Fruit fly (Drosophila melanogaster) whole organism, pupa: ENCODE data around the gene sgg.

Experiments
- CG15710 ChIP-seq: fragments of 200-800 bp; sonication (Bioruptor generic); optimal IDR thresholded peaks from 2 replicates; lab custom pipeline; 2018; ENCODE audit warnings: missing biosample characterization, mild to moderate bottlenecking, missing genetic modification characterization, moderate library complexity
- CG8159 ChIP-seq: fragments of 200-800 bp; sonication (Bioruptor generic); optimal IDR thresholded peaks from 3 replicates; lab custom pipeline; 2018; ENCODE audit warnings: missing biosample characterization, mild to moderate bottlenecking, missing genetic modification characterization, moderate library complexity
- D1 ChIP-seq: fragments of 200-800 bp; sonication (Bioruptor generic); optimal IDR thresholded peaks from 2 replicates; lab custom pipeline; 2018; ENCODE audit warnings: missing biosample characterization, mild to moderate bottlenecking, missing genetic modification characterization, moderate library complexity
- Pif1A ChIP-seq: fragments of 200-800 bp; sonication (Bioruptor generic); optimal IDR thresholded peaks from 3 replicates; lab custom pipeline; 2016; ENCODE audit warnings: missing biosample characterization, missing genetic modification characterization
- Pif1B ChIP-seq: fragments of 200-800 bp; sonication (Bioruptor generic); optimal IDR thresholded peaks from 3 replicates; lab custom pipeline; 2016; ENCODE audit warnings: missing biosample characterization, missing genetic modification characterization
- Snoo ChIP-seq: fragments of 200-800 bp; sonication (Bioruptor generic); optimal IDR thresholded peaks from 3 replicates; lab custom pipeline; 2017; ENCODE audit warnings: missing biosample characterization, mild to moderate bottlenecking, missing genetic modification characterization, inconsistent platforms
- fd96Ca ChIP-seq: fragments of 200-800 bp; sonication (Bioruptor generic); IDR thresholded peaks from 3 replicates; pipeline ENCODE4 v1.3.6; 2022; ENCODE audit warnings: missing biosample characterization, missing genetic modification characterization

DNA sequence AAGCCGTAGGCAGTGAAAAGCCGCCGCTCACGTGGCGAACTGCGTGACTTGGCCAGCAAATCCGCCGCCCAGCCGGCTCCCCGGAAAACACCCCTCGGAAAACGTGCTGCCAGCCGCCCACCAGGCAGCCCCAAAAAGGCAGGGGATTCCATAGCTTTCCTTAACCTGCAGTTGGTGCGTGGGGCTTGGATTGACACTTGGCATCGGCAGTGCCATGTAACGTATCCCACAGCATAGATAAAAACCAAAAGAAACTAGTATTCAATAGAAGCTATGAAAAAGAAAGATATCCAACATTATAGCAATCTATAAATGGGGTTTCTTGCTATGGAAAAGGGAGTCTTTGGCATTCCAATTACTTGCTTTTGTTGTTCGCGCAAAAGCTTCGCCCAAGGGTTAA is 51.3 kb downstream of the sgg start:
- TF ChIP-seq Pif1B (GFP tag; lab: Kevin White, UChicago): no peak
- TF ChIP-seq CG15710 (tag; lab: Kevin White, UChicago): no peak
- no peak for TF ChIP-seq D1 (tag; lab: Kevin White, UChicago)
- no peak for TF ChIP-seq fd96Ca (GFP tag; lab: Robert Waterston, UW)
- TF ChIP-seq CG8159 (tag; lab: Kevin White, UChicago): no peak
- TF ChIP-seq Pif1A (GFP tag; lab: Kevin White, UChicago): peak; percentile 8
- no peak for TF ChIP-seq Snoo
